Fruit fly (Drosophila melanogaster): Measurements from ENCODE around the gene DopEcR.

The DopEcR gene

DNA sequence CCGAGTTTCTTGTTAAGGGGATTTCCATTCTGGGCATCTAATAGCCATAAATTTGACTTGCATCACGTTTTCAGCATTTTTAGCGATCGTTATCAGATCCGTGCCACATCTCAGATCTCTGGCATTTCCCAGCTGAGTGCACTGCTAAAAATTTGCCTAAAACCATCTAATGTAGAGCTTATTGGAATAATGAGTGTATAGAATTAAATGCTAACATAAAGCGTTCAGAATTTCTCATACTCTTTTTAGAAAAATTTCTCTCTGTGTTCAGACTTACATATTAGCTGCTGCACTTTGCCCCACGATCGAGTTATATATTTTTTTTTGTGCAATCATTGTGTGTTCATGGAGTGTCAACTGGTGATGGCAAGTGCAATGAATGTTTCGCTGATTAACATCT is 27.6 kb upstream of the DopEcR start (continued):
- TF ChIP-seq CG3919 (GFP tag; optimal IDR thresholded peaks at IDR 0.05) (peak; percentile 62), Sox14 (GFP tag; optimal IDR thresholded peaks at IDR 0.05) (peak; percentile 22), CG4318 (GFP tag; optimal IDR thresholded peaks at IDR 0.05) (peak; percentile 39), CG32006 (GFP tag; optimal IDR thresholded peaks at IDR 0.05) (peak; percentile 76), eg (GFP tag; IDR thresholded peaks at IDR 0.05) (peak; percentile 74), CG16779 (tag; optimal IDR thresholded peaks at IDR 0.05) (no peak), CG6276 (GFP tag; optimal IDR thresholded peaks at IDR 0.05) (peak; percentile 42), Blimp-1 (GFP tag; optimal IDR thresholded peaks at IDR 0.05) (no peak), Ets21C (GFP tag; optimal IDR thresholded peaks at IDR 0.05) (peak; percentile 7), Met (GFP tag; optimal IDR thresholded peaks at IDR 0.05) (peak; percentile 64), Hr4 (GFP tag; optimal IDR thresholded peaks at IDR 0.05) (peak; percentile 76), Smox (GFP tag; optimal IDR thresholded peaks at IDR 0.05) (peak; percentile 10), CG1621 (tag; optimal IDR thresholded peaks at IDR 0.05) (no peak), Hr39 (GFP tag; optimal IDR thresholded peaks at IDR 0.05) (peak; percentile 45), cyc (GFP tag; optimal IDR thresholded peaks at IDR 0.05) (peak; percentile 1), net (GFP tag; optimal IDR thresholded peaks at IDR 0.05) (peak; percentile 62), CG6163 (GFP tag; IDR thresholded peaks at IDR 0.05) (peak; percentile 77), vri (GFP tag; optimal IDR thresholded peaks at IDR 0.05) (no peak), pdm3 (GFP tag; optimal IDR thresholded peaks at IDR 0.05) (peak; percentile 65), Sox15 (GFP tag; optimal IDR thresholded peaks at IDR 0.05) (no peak), CG31627 (GFP tag; optimal IDR thresholded peaks at IDR 0.05) (peak; percentile 24), Eip75B (GFP tag; optimal IDR thresholded peaks at IDR 0.05) (peak; percentile 47), CG10631 (GFP tag; optimal IDR thresholded peaks at IDR 0.05) (peak; percentile 60), dsx (GFP tag; optimal IDR thresholded peaks at IDR 0.05; ENCODE audit: poor library complexity, severe bottlenecking) (peak; percentile 0), CG8632 (GFP tag; optimal IDR thresholded peaks at IDR 0.05) (peak; percentile 35), Sox102F (GFP tag; optimal IDR thresholded peaks at IDR 0.05) (no peak), lz (GFP tag; optimal IDR thresholded peaks at IDR 0.05) (peak; percentile 44)

DNA sequence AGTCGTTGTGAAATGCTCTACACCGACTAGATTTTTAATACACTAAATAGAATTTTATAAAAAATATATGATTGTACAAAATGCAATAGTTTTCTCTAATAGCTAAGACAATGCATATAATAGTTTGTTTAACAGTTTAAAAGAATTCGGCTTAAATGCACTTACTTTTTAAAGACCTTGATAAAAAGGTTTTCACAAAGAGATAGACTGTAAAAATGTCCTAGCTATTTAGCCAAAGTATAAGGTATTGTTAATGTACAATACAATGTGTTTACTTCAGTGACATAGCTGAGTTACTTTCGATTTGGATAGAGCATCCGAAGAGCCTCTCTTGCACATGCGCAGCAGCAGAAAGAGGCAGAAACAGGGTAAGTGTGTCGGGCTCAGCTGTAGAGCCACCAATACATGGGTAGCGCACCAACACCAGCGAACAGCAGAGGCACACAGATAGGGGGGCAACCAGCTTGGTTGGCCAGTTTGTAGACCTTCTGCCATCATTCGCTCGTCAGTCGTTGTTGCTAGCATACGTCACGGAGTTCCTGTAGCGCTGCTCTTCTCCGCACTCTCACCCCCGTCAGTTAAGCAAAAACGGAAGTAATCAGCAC is 26.6 kb upstream of the DopEcR start, which contains the start of gene TP53INP:
TSS of gene TP53INP (plus strand) at position 291 of the 605 bp plus-strand sequence.
- TF ChIP-seq Lpt (GFP tag; optimal IDR thresholded peaks at IDR 0.05) (peak; percentile 86), vri (GFP tag; optimal IDR thresholded peaks at IDR 0.05) (peak; percentile 63), svp (GFP tag) (peak; percentile 91), Blimp-1 (GFP tag; optimal IDR thresholded peaks at IDR 0.05) (peak; percentile 67), CG16779 (tag; optimal IDR thresholded peaks at IDR 0.05) (peak; percentile 89), CG10631 (GFP tag; optimal IDR thresholded peaks at IDR 0.05) (peak; percentile 87), CG3032 (tag; optimal IDR thresholded peaks at IDR 0.05) (peak; percentile 89), cyc (GFP tag; optimal IDR thresholded peaks at IDR 0.05) (peak; percentile 85), CG4318 (GFP tag; optimal IDR thresholded peaks at IDR 0.05) (peak; percentile 89), Eip93F (GFP tag; optimal IDR thresholded peaks at IDR 0.05) (peak; percentile 57), CG11902 (GFP tag; optimal IDR thresholded peaks at IDR 0.05) (peak; percentile 82), CG6163 (GFP tag; IDR thresholded peaks at IDR 0.05) (peak; percentile 70; the same call in 2 of the 3 replicates), CG15336 (GFP tag; IDR thresholded peaks at IDR 0.05) (peak; percentile 88), pdm3 (GFP tag; optimal IDR thresholded peaks at IDR 0.05) (peak; percentile 88), CG7368 (GFP tag; optimal IDR thresholded peaks at IDR 0.05) (peak; percentile 64), eg (GFP tag; IDR thresholded peaks at IDR 0.05) (peak; percentile 58), Sox15 (GFP tag; optimal IDR thresholded peaks at IDR 0.05) (peak; percentile 90), Eip75B (GFP tag; optimal IDR thresholded peaks at IDR 0.05) (peak; percentile 93), salr (GFP tag; optimal IDR thresholded peaks at IDR 0.05) (peak; percentile 80 to 93), fd59A (GFP tag; optimal IDR thresholded peaks at IDR 0.05) (peak; percentile 88), CG6854 (GFP tag; optimal IDR thresholded peaks at IDR 0.05) (peak; percentile 65), CG11294 (GFP tag; IDR thresholded peaks at IDR 0.05) (peak; percentile 61), CG8119 (GFP tag; IDR thresholded peaks at IDR 0.05) (peak; percentile 91), CG9139 (GFP tag; optimal IDR thresholded peaks at IDR 0.05) (peak; percentile 72), CG6276 (GFP tag; optimal IDR thresholded peaks at IDR 0.05) (peak; percentile 90), Hr39 (GFP tag; optimal IDR thresholded peaks at IDR 0.05) (peak; percentile 76), CG3919 (GFP tag; optimal IDR thresholded peaks at IDR 0.05) (peak; percentile 90), CG34406 (GFP tag; optimal IDR thresholded peaks at IDR 0.05) (peak; percentile 91), lz (GFP tag; optimal IDR thresholded peaks at IDR 0.05) (peak; percentile 89), Hr4 (GFP tag; optimal IDR thresholded peaks at IDR 0.05) (peak; percentile 89), ss (GFP tag; optimal IDR thresholded peaks at IDR 0.05) (peak; percentile 66 to 94), net (GFP tag; optimal IDR thresholded peaks at IDR 0.05) (peak; percentile 91), CG32006 (GFP tag; optimal IDR thresholded peaks at IDR 0.05) (peak; percentile 96), OdsH (GFP tag; optimal IDR thresholded peaks at IDR 0.05) (peak; percentile 91), Hr38 (GFP tag; optimal IDR thresholded peaks at IDR 0.05) (no peak), CG11762 (GFP tag; optimal IDR thresholded peaks at IDR 0.05; ENCODE audit: insufficient read depth) (peak; percentile 89), Gug (GFP tag; IDR thresholded peaks at IDR 0.05) (peak; percentile 52)

Measured in whole organism, prepupa.